Worm (Caenorhabditis elegans) whole organism, L4 larva: Measurements from ENCODE around the gene K12H6.5.

ENCODE experiments used
- D1046.2 ChIP-seq: fragments of 200-800 bp; sonication (Bioruptor generic); IDR thresholded peaks from 2 replicates; pipeline ENCODE4 v1.3.6; 2022; ENCODE audit warnings: missing genetic modification characterization, missing compliant biosample characterization
- F37D6.2 ChIP-seq: sonication (generic microtip); optimal IDR thresholded peaks from 2 replicates; lab custom pipeline; 2016; ENCODE audit warnings: mild to moderate bottlenecking, missing genetic modification characterization, missing compliant biosample characterization
- F44E2.7 ChIP-seq: fragments of 200-800 bp; sonication (Bioruptor generic); IDR thresholded peaks from 2 replicates; pipeline ENCODE4 v2.1.2; 2022; ENCODE audit warnings: missing genetic modification characterization, missing compliant biosample characterization
- R02D3.7 ChIP-seq: fragments of 150-350 bp; sonication (generic microtip); optimal IDR thresholded peaks from 3 replicates; lab custom pipeline; 2014; ENCODE audit warnings: missing biosample characterization, missing genetic modification characterization
- Y105C5A.15 ChIP-seq: fragments of 200-800 bp; sonication (Bioruptor generic); IDR thresholded peaks from 2 replicates; pipeline ENCODE4 v1.3.6; 2022; ENCODE audit warnings: missing genetic modification characterization, missing compliant biosample characterization
- Y75B8A.6 ChIP-seq: fragments of 200-800 bp; sonication (Bioruptor generic); IDR thresholded peaks from 2 replicates; pipeline ENCODE4 v1.3.6; 2022; ENCODE audit warnings: missing genetic modification reagents, missing genetic modification characterization, missing compliant biosample characterization
- ZK337.2 ChIP-seq: fragments of 200-800 bp; sonication (Bioruptor generic); IDR thresholded peaks from 2 replicates; pipeline ENCODE4 v1.3.6; 2022; ENCODE audit warnings: missing genetic modification reagents, missing genetic modification characterization, missing compliant biosample characterization
- ZK546.5 ChIP-seq, 2 experiments: sonication (generic microtip); optimal IDR thresholded peaks; 2 replicates each; lab custom pipeline; 2017; ENCODE audit warnings: missing biosample characterization in 2 of 2, missing genetic modification characterization in 2 of 2
- aly-2 ChIP-seq: sonication (generic microtip); optimal IDR thresholded peaks from 2 replicates; lab custom pipeline; 2018; ENCODE audit warnings: missing biosample characterization, missing genetic modification characterization
- ama-1 ChIP-seq: fragments of 150-350 bp; optimal IDR thresholded peaks from 2 replicates; lab custom pipeline; 2014; ENCODE audit warnings: inconsistent platforms, mixed read lengths
- ceh-20 ChIP-seq: fragments of 200-800 bp; sonication (Bioruptor generic); IDR thresholded peaks from 2 replicates; pipeline ENCODE4 v1.3.6; 2022; ENCODE audit warnings: missing genetic modification reagents, missing genetic modification characterization, missing compliant biosample characterization
- ceh-32 ChIP-seq: sonication (generic microtip); optimal IDR thresholded peaks from 2 replicates; lab custom pipeline; 2016; ENCODE audit warnings: mild to moderate bottlenecking, missing genetic modification characterization, missing compliant biosample characterization; ENCODE audit not compliant: poor library complexity
- ceh-44 ChIP-seq: fragments of 200-800 bp; sonication (Bioruptor generic); IDR thresholded peaks from 2 replicates; pipeline ENCODE4 v1.3.6; 2022; ENCODE audit warnings: missing genetic modification reagents, missing genetic modification characterization, missing compliant biosample characterization
- ceh-62 ChIP-seq: sonication (generic microtip); optimal IDR thresholded peaks from 2 replicates; lab custom pipeline; 2017; ENCODE audit warnings: missing biosample characterization, missing genetic modification characterization
- ces-1 ChIP-seq: fragments of 150-350 bp; sonication (generic microtip); optimal IDR thresholded peaks from 4 replicates; lab custom pipeline; 2014; ENCODE audit warnings: missing biosample characterization, missing genetic modification reagents, missing genetic modification characterization
- ctbp-1 ChIP-seq: fragments of 200-800 bp; sonication (Bioruptor generic); IDR thresholded peaks from 2 replicates; pipeline ENCODE4 v1.3.6; 2022; ENCODE audit warnings: missing genetic modification reagents, missing genetic modification characterization, missing compliant biosample characterization
- daf-12 ChIP-seq: fragments of 150-350 bp; optimal IDR thresholded peaks from 2 replicates; lab custom pipeline; 2014; ENCODE audit warnings: missing biosample characterization, missing genetic modification reagents, missing genetic modification characterization
- daf-16 ChIP-seq, 3 experiments: sonication (generic microtip); optimal IDR thresholded peaks; 2 replicates each; lab custom pipeline; 2016 to 2017; ENCODE audit warnings: missing genetic modification characterization in 3 of 3, missing genetic modification reagents in 3 of 3, mild to moderate bottlenecking in 2 of 3, missing compliant biosample characterization in 2 of 3, missing biosample characterization in 1 of 3, moderate library complexity in 1 of 3
- dmd-6 ChIP-seq: fragments of 200-800 bp; sonication (Bioruptor generic); IDR thresholded peaks from 2 replicates; pipeline ENCODE4 v1.3.6; 2022; ENCODE audit warnings: missing genetic modification reagents, missing genetic modification characterization, missing compliant biosample characterization
- dmd-9 ChIP-seq: fragments of 200-800 bp; sonication (Bioruptor generic); IDR thresholded peaks from 2 replicates; pipeline ENCODE4 v1.3.6; 2022; ENCODE audit warnings: missing genetic modification reagents, missing genetic modification characterization, missing compliant biosample characterization
- egl-43 ChIP-seq: fragments of 200-800 bp; sonication (Bioruptor generic); IDR thresholded peaks from 2 replicates; pipeline ENCODE4 v1.3.6; 2022; ENCODE audit warnings: missing genetic modification reagents, missing genetic modification characterization, missing compliant biosample characterization
- hif-1 ChIP-seq, 2 experiments: sonication (generic microtip); optimal IDR thresholded peaks; 2 replicates each; lab custom pipeline; 2016 to 2017; ENCODE audit warnings: missing compliant biosample characterization in 2 of 2, missing genetic modification characterization in 2 of 2, missing genetic modification reagents in 2 of 2, missing genotype in 2 of 2, mild to moderate bottlenecking in 1 of 2
- lim-7 ChIP-seq: fragments of 200-800 bp; sonication (Bioruptor generic); IDR thresholded peaks from 2 replicates; pipeline ENCODE4 v1.3.6; 2022; ENCODE audit warnings: missing genetic modification characterization, missing compliant biosample characterization
- lin-1 ChIP-seq: fragments of 200-800 bp; sonication (Bioruptor generic); IDR thresholded peaks from 2 replicates; pipeline ENCODE4 v1.3.6; 2022; ENCODE audit warnings: missing genetic modification reagents, missing genetic modification characterization, missing compliant biosample characterization
- lin-13 ChIP-seq: fragments of 150-350 bp; optimal IDR thresholded peaks from 2 replicates; lab custom pipeline; 2014; ENCODE audit warnings: missing biosample characterization, missing genetic modification reagents, missing genetic modification characterization
- lin-38 ChIP-seq: fragments of 200-800 bp; sonication (Bioruptor generic); IDR thresholded peaks from 2 replicates; pipeline ENCODE4 v1.3.6; 2022; ENCODE audit warnings: missing genetic modification reagents, missing genetic modification characterization, missing compliant biosample characterization
- lir-3 ChIP-seq: sonication (generic microtip); optimal IDR thresholded peaks from 2 replicates; lab custom pipeline; 2016; ENCODE audit warnings: mild to moderate bottlenecking, missing genetic modification characterization, missing compliant biosample characterization
- mdt-29 ChIP-seq: fragments of 200-800 bp; sonication (Bioruptor generic); IDR thresholded peaks from 2 replicates; pipeline ENCODE4 v1.3.6; 2022; ENCODE audit warnings: missing genetic modification reagents, missing genetic modification characterization, missing compliant biosample characterization
- mes-2 ChIP-seq: sonication (generic microtip); optimal IDR thresholded peaks from 2 replicates; lab custom pipeline; 2016; ENCODE audit warnings: missing genotype, mild to moderate bottlenecking, missing genetic modification characterization, missing compliant biosample characterization; ENCODE audit not compliant: poor library complexity, severe bottlenecking
- mxl-2 ChIP-seq: fragments of 200-800 bp; sonication (Bioruptor generic); conservative IDR thresholded peaks from 2 replicates; pipeline ENCODE4 v1.3.6; 2022; ENCODE audit warnings: missing genetic modification reagents, missing genetic modification characterization, missing compliant biosample characterization
- mxl-3 ChIP-seq: fragments of 200-800 bp; sonication (Bioruptor generic); optimal IDR thresholded peaks from 2 replicates; lab custom pipeline; 2018; ENCODE audit warnings: mild to moderate bottlenecking, missing genetic modification characterization, missing compliant biosample characterization
- nhr-10 ChIP-seq: fragments of 150-350 bp; optimal IDR thresholded peaks from 2 replicates; lab custom pipeline; 2014; ENCODE audit warnings: missing biosample characterization, missing genetic modification characterization
- nhr-11 ChIP-seq: fragments of 150-350 bp; optimal IDR thresholded peaks from 2 replicates; lab custom pipeline; 2014; ENCODE audit warnings: missing biosample characterization, missing genetic modification characterization
- nhr-28 ChIP-seq: fragments of 150-350 bp; optimal IDR thresholded peaks from 2 replicates; lab custom pipeline; 2014; ENCODE audit warnings: missing biosample characterization, missing genetic modification characterization
- nhr-76 ChIP-seq: fragments of 150-350 bp; optimal IDR thresholded peaks from 2 replicates; lab custom pipeline; 2014; ENCODE audit warnings: missing biosample characterization, missing genetic modification characterization
- nhr-77 ChIP-seq: fragments of 150-350 bp; optimal IDR thresholded peaks from 2 replicates; lab custom pipeline; 2014; ENCODE audit warnings: missing biosample characterization, missing genetic modification characterization
- php-3 ChIP-seq: fragments of 200-800 bp; sonication (Bioruptor generic); IDR thresholded peaks from 2 replicates; pipeline ENCODE4 v1.3.6; 2022; ENCODE audit warnings: missing genetic modification reagents, missing genetic modification characterization, missing compliant biosample characterization
- pqm-1 ChIP-seq: sonication (generic microtip); optimal IDR thresholded peaks from 2 replicates; lab custom pipeline; 2017; ENCODE audit warnings: missing biosample characterization, missing genetic modification characterization
- set-16 ChIP-seq: fragments of 200-800 bp; sonication (Bioruptor generic); IDR thresholded peaks from 2 replicates; pipeline ENCODE4 v1.3.6; 2022; ENCODE audit warnings: missing genetic modification reagents, missing genetic modification characterization, missing compliant biosample characterization
- snpc-4 ChIP-seq: fragments of 150-350 bp; optimal IDR thresholded peaks from 2 replicates; lab custom pipeline; 2014; ENCODE audit warnings: missing biosample characterization, missing genetic modification characterization
- spr-3 ChIP-seq: fragments of 200-800 bp; sonication (Bioruptor generic); optimal IDR thresholded peaks from 2 replicates; lab custom pipeline; 2018; ENCODE audit warnings: mild to moderate bottlenecking, missing genetic modification characterization, missing compliant biosample characterization
- tra-1 ChIP-seq: fragments of 200-800 bp; sonication (Bioruptor generic); IDR thresholded peaks from 2 replicates; pipeline ENCODE4 v1.3.6; 2022; ENCODE audit warnings: missing genetic modification reagents, missing genetic modification characterization, missing compliant biosample characterization
- vab-7 ChIP-seq: fragments of 200-800 bp; sonication (Bioruptor generic); IDR thresholded peaks from 2 replicates; pipeline ENCODE4 v1.3.6; 2022; ENCODE audit warnings: missing genetic modification reagents, missing genetic modification characterization, missing compliant biosample characterization
- zag-1 ChIP-seq: fragments of 150-350 bp; optimal IDR thresholded peaks from 2 replicates; lab custom pipeline; 2014; ENCODE audit warnings: missing biosample characterization, missing genetic modification characterization
- zfp-3 ChIP-seq: fragments of 200-800 bp; sonication (Bioruptor generic); conservative IDR thresholded peaks from 2 replicates; pipeline ENCODE4 v1.3.6; 2022; ENCODE audit warnings: missing genetic modification reagents, missing genetic modification characterization, missing compliant biosample characterization
- zip-2 ChIP-seq: fragments of 150-350 bp; optimal IDR thresholded peaks from 2 replicates; lab custom pipeline; 2014; ENCODE audit warnings: missing biosample characterization, missing genetic modification characterization

K12H6.5 gene

ce11 chrII:2826073-2826472, at the start of gene K12H6.5:
Gene K12H6.5 (minus strand): TSS chrII:2826173.
- no peak for TF ChIP-seq daf-16 (GFP tag; optimal IDR thresholded peaks at IDR 0.05; lab: Kevin White, UChicago)
- no peak for TF ChIP-seq daf-16 (tag; optimal IDR thresholded peaks at IDR 0.05; lab: Kevin White, UChicago)
- no peak for TF ChIP-seq dmd-9 (GFP tag; lab: Robert Waterston, UW)

ce11 chrII:2874801-2875200, 48.8 kb upstream of the K12H6.5 start, which contains the start of gene Y110A2AL.1:
Gene Y110A2AL.1 (plus strand): TSS chrII:2875101.
- no peak for TF ChIP-seq egl-43 (GFP tag; lab: Robert Waterston, UW)
- TF ChIP-seq set-16 (GFP tag; lab: Robert Waterston, UW), result no peak
- TF ChIP-seq zfp-3 (GFP tag; lab: Robert Waterston, UW), result no peak
- no peak for TF ChIP-seq daf-12 (tag; lab: Kevin White, UChicago)
- TF ChIP-seq D1046.2 (GFP tag; lab: Robert Waterston, UW), result no peak
- no peak for TF ChIP-seq nhr-28 (tag; lab: Kevin White, UChicago)
- no peak for TF ChIP-seq ces-1
- no peak for TF ChIP-seq zag-1
- TF ChIP-seq lin-13 (GFP tag; lab: Kevin White, UChicago), result no peak
- no peak for TF ChIP-seq ceh-32 (tag; lab: Kevin White, UChicago)
- no peak for TF ChIP-seq php-3 (GFP tag; lab: Robert Waterston, UW)
- TF ChIP-seq nhr-77, result no peak
- no peak for TF ChIP-seq nhr-11 (tag; lab: Kevin White, UChicago)
- TF ChIP-seq mdt-29 (GFP tag; lab: Robert Waterston, UW), result no peak
- no peak for TF ChIP-seq Y105C5A.15 (GFP tag; lab: Robert Waterston, UW)
- no peak for TF ChIP-seq nhr-76 (tag; lab: Kevin White, UChicago)
- TF ChIP-seq ama-1 (lab: Kevin White, UChicago), result no peak

ce11 chrII:2871816-2872215, 45.8 kb upstream of the K12H6.5 start, which contains the start of gene Y110A2AL.10:
Gene Y110A2AL.10 (minus strand): TSS chrII:2871916.
- TF ChIP-seq dmd-6 (GFP tag; lab: Robert Waterston, UW) (no peak), tra-1 (GFP tag; lab: Robert Waterston, UW) (no peak), ZK337.2 (no peak), ceh-20 (no peak), ctbp-1 (no peak), F37D6.2 (no peak), F44E2.7 (GFP tag; lab: Robert Waterston, UW) (no peak), mxl-2 (GFP tag; lab: Robert Waterston, UW) (no peak), hif-1 (tag; optimal IDR thresholded peaks at IDR 0.05; lab: Kevin White, UChicago) (no peak), ZK546.5 (tag; optimal IDR thresholded peaks at IDR 0.05; lab: Kevin White, UChicago) (no peak), zfp-3 (GFP tag; lab: Robert Waterston, UW) (no peak), R02D3.7 (no peak), mxl-3 (no peak)
- TF ChIP-seq, all 104 proteins: peak for 0

ce11 chrII:2867701-2868100, 41.7 kb upstream of the K12H6.5 start, which contains the start of gene Y110A2AL.2:
Gene Y110A2AL.2 (plus strand): TSS chrII:2868001.
- TF ChIP-seq zfp-3 (GFP tag; lab: Robert Waterston, UW) (no peak), spr-3 (GFP tag; lab: Kevin White, UChicago) (no peak), nhr-11 (tag; lab: Kevin White, UChicago) (no peak), mes-2 (tag; lab: Kevin White, UChicago) (no peak), zip-2 (tag; lab: Kevin White, UChicago) (no peak), lim-7 (GFP tag; lab: Robert Waterston, UW) (no peak), ceh-44 (GFP tag; lab: Robert Waterston, UW) (no peak), F44E2.7 (GFP tag; lab: Robert Waterston, UW) (no peak), nhr-10 (tag; lab: Kevin White, UChicago) (no peak), ceh-62 (tag; lab: Kevin White, UChicago) (no peak), Y75B8A.6 (no peak), lin-1 (no peak), aly-2 (tag; lab: Kevin White, UChicago) (no peak), snpc-4 (no peak), mxl-3 (no peak), pqm-1 (tag; lab: Kevin White, UChicago) (no peak), vab-7 (no peak), lin-38 (GFP tag; lab: Robert Waterston, UW) (no peak), lir-3 (tag; lab: Kevin White, UChicago) (no peak)
- TF ChIP-seq, all 104 proteins: peak for 0
